Fruit fly (Drosophila melanogaster) whole organism, embryonic: ENCODE results near the gene Tep2.
"Not testable (repeated sequence)": the region's sequence is repeated elsewhere in the genome, so short reads cannot be mapped to it uniquely, and the experiment has no call there.

Source experiments
- Asciz ChIP-seq: fragments of 200-800 bp; sonication (Bioruptor generic); optimal IDR thresholded peaks from 2 replicates; lab custom pipeline; 2017; ENCODE audit warnings: missing biosample characterization, mild to moderate bottlenecking, missing genetic modification characterization, missing genetic modification reagents
- Bdp1 ChIP-seq: fragments of 200-800 bp; sonication (Bioruptor generic); optimal IDR thresholded peaks from 3 replicates; lab custom pipeline; 2016; ENCODE audit warnings: missing biosample characterization, missing genetic modification characterization
- CG10147 ChIP-seq: fragments of 200-800 bp; sonication (Bioruptor generic); optimal IDR thresholded peaks from 2 replicates; lab custom pipeline; 2019; ENCODE audit warnings: missing biosample characterization, mild to moderate bottlenecking, missing genetic modification characterization, moderate library complexity
- CG10321 ChIP-seq: fragments of 200-800 bp; sonication (Bioruptor generic); IDR thresholded peaks from 2 replicates; pipeline ENCODE4 v1.3.6; 2022; ENCODE audit warnings: missing biosample characterization, missing genetic modification characterization
- CG11085 ChIP-seq: fragments of 200-800 bp; sonication (Bioruptor generic); IDR thresholded peaks from 2 replicates; pipeline ENCODE4 v1.3.6; 2022; ENCODE audit warnings: missing biosample characterization, missing genetic modification characterization
- CG11456 ChIP-seq: fragments of 200-800 bp; sonication (Bioruptor generic); IDR thresholded peaks from 3 replicates; pipeline ENCODE4 v1.3.6; 2022; ENCODE audit warnings: missing biosample characterization, missing genetic modification characterization
- CG12769 ChIP-seq: fragments of 200-800 bp; sonication (Bioruptor generic); optimal IDR thresholded peaks from 2 replicates; lab custom pipeline; 2019; ENCODE audit warnings: missing biosample characterization, mild to moderate bottlenecking, missing genetic modification characterization, moderate library complexity
- CG13894 ChIP-seq: fragments of 200-800 bp; sonication (Bioruptor generic); optimal IDR thresholded peaks from 3 replicates; lab custom pipeline; 2018; ENCODE audit warnings: missing biosample characterization, mild to moderate bottlenecking, missing genetic modification characterization, moderate library complexity
- CG14667 ChIP-seq: fragments of 200-800 bp; sonication (Bioruptor generic); IDR thresholded peaks from 2 replicates; pipeline ENCODE4 v1.3.6; 2022; ENCODE audit warnings: missing biosample characterization, missing genetic modification characterization
- CG15514 ChIP-seq: fragments of 200-800 bp; sonication (Bioruptor generic); optimal IDR thresholded peaks from 3 replicates; lab custom pipeline; 2017; ENCODE audit warnings: missing biosample characterization, missing genetic modification characterization, mild to moderate bottlenecking, moderate library complexity, missing genetic modification reagents
- CG17359 ChIP-seq: fragments of 200-800 bp; sonication (Bioruptor generic); optimal IDR thresholded peaks from 3 replicates; lab custom pipeline; 2018; ENCODE audit warnings: missing biosample characterization, mild to moderate bottlenecking, missing genetic modification characterization, moderate library complexity
- CG17385 ChIP-seq: fragments of 200-800 bp; sonication (Bioruptor generic); optimal IDR thresholded peaks from 3 replicates; lab custom pipeline; 2018; ENCODE audit warnings: missing biosample characterization, mild to moderate bottlenecking, missing genetic modification characterization
- CG30403 ChIP-seq: fragments of 200-800 bp; sonication (Bioruptor generic); optimal IDR thresholded peaks from 3 replicates; lab custom pipeline; 2016; ENCODE audit warnings: missing biosample characterization, missing genetic modification characterization
- CG31224 ChIP-seq: fragments of 200-800 bp; sonication (Bioruptor generic); IDR thresholded peaks from 2 replicates; pipeline ENCODE4 v1.3.6; 2022; ENCODE audit warnings: missing biosample characterization, missing genetic modification characterization
- CG3281 ChIP-seq: fragments of 200-800 bp; sonication (Bioruptor generic); optimal IDR thresholded peaks from 3 replicates; lab custom pipeline; 2017; ENCODE audit warnings: missing biosample characterization, mild to moderate bottlenecking, missing genetic modification characterization
- CG5180 ChIP-seq: fragments of 200-800 bp; sonication (Bioruptor generic); optimal IDR thresholded peaks from 3 replicates; lab custom pipeline; 2017; ENCODE audit warnings: missing biosample characterization, missing genetic modification characterization, mild to moderate bottlenecking, moderate library complexity, missing genetic modification reagents
- CG6272 ChIP-seq: fragments of 200-800 bp; sonication (Bioruptor generic); IDR thresholded peaks from 2 replicates; pipeline ENCODE4 v1.3.6; 2022; ENCODE audit warnings: missing biosample characterization, missing genetic modification characterization
- CHES-1-like ChIP-seq: fragments of 200-800 bp; sonication (Bioruptor generic); optimal IDR thresholded peaks from 2 replicates; lab custom pipeline; 2016; ENCODE audit warnings: missing biosample characterization, missing genetic modification characterization
- CoRest ChIP-seq: fragments of 200-800 bp; sonication (Bioruptor generic); optimal IDR thresholded peaks from 3 replicates; lab custom pipeline; 2018; ENCODE audit warnings: missing biosample characterization, mild to moderate bottlenecking, missing genetic modification characterization, moderate library complexity
- CrebB ChIP-seq: fragments of 200-800 bp; sonication (Bioruptor generic); optimal IDR thresholded peaks from 3 replicates; lab custom pipeline; 2018; ENCODE audit warnings: missing biosample characterization, mild to moderate bottlenecking, missing genetic modification characterization
- D19A ChIP-seq: fragments of 200-800 bp; optimal IDR thresholded peaks from 3 replicates; lab custom pipeline; 2019; ENCODE audit warnings: missing biosample characterization, mild to moderate bottlenecking, missing genetic modification characterization, moderate library complexity
- Dref ChIP-seq: fragments of 200-800 bp; sonication (Bioruptor generic); IDR thresholded peaks from 2 replicates; pipeline ENCODE4 v1.3.6; 2022; ENCODE audit warnings: missing biosample characterization, missing genetic modification characterization
- Ets65A ChIP-seq: fragments of 200-800 bp; sonication (Bioruptor generic); peaks from one replicate; lab custom pipeline; 2016; ENCODE audit warnings: missing biosample characterization, missing genetic modification characterization
- Hr39 ChIP-seq: fragments of >200 bp; optimal IDR thresholded peaks from 2 replicates; lab custom pipeline; 2017
- Lim3 ChIP-seq: fragments of 200-800 bp; sonication (Bioruptor generic); IDR thresholded peaks from 2 replicates; pipeline ENCODE4 v1.3.6; 2022; ENCODE audit warnings: missing biosample characterization, missing genetic modification characterization
- Med ChIP-seq: fragments of 200-800 bp; sonication (Bioruptor generic); peaks from one replicate; lab custom pipeline; 2016; ENCODE audit warnings: missing biosample characterization, missing genetic modification characterization, mild to moderate bottlenecking, inconsistent platforms, moderate library complexity
- NfI ChIP-seq: fragments of 200-800 bp; sonication (Bioruptor generic); optimal IDR thresholded peaks from 3 replicates; lab custom pipeline; 2018; ENCODE audit warnings: missing biosample characterization, mild to moderate bottlenecking, missing genetic modification characterization, moderate library complexity
- Oli ChIP-seq: fragments of 200-800 bp; sonication (Bioruptor generic); optimal IDR thresholded peaks from 2 replicates; lab custom pipeline; 2018; ENCODE audit warnings: missing biosample characterization, mild to moderate bottlenecking, missing genetic modification characterization, moderate library complexity
- Trl ChIP-seq, 3 experiments: fragments of >200 bp in 2 of 3; fragments of 200-800 bp in 1 of 3; sonication (Bioruptor generic) in 1 of 3; optimal IDR thresholded peaks; 2 replicates in 1 of 3; 3 replicates in 2 of 3; lab custom pipeline; 2016 to 2017; ENCODE audit warnings: missing biosample characterization in 1 of 3, missing genetic modification characterization in 1 of 3
- amos ChIP-seq: fragments of 200-800 bp; sonication (Bioruptor generic); IDR thresholded peaks from 2 replicates; pipeline ENCODE4 v1.3.6; 2022; ENCODE audit warnings: missing biosample characterization, missing genetic modification characterization; ENCODE audit not compliant: partially characterized antibody
- fru ChIP-seq: fragments of >200 bp; optimal IDR thresholded peaks from 2 replicates; lab custom pipeline; 2017
- gem ChIP-seq: fragments of 200-800 bp; sonication (Bioruptor generic); optimal IDR thresholded peaks from 2 replicates; lab custom pipeline; 2019; ENCODE audit warnings: missing biosample characterization, mild to moderate bottlenecking, missing genetic modification characterization, moderate library complexity
- lmd ChIP-seq: fragments of 200-800 bp; sonication (Bioruptor generic); IDR thresholded peaks from 2 replicates; pipeline ENCODE4 v1.3.6; 2022; ENCODE audit warnings: missing biosample characterization, missing genetic modification characterization
- pb ChIP-seq: fragments of 200-800 bp; sonication (Bioruptor generic); optimal IDR thresholded peaks from 3 replicates; lab custom pipeline; 2016; ENCODE audit warnings: missing biosample characterization, missing genetic modification characterization
- sima ChIP-seq: fragments of 200-800 bp; sonication (Bioruptor generic); optimal IDR thresholded peaks from 2 replicates; lab custom pipeline; 2016; ENCODE audit warnings: missing biosample characterization, missing genetic modification characterization
- tll ChIP-seq, 2 experiments: fragments of 200-800 bp in 1 of 2; fragments of >200 bp in 1 of 2; sonication (Bioruptor generic) in 1 of 2; optimal IDR thresholded peaks; 2 replicates each; lab custom pipeline; 2017 to 2019; ENCODE audit warnings: missing biosample characterization in 2 of 2, missing genetic modification characterization in 2 of 2, mild to moderate bottlenecking in 1 of 2, moderate library complexity in 1 of 2
- trh ChIP-seq: fragments of 200-800 bp; sonication (Bioruptor generic); optimal IDR thresholded peaks from 2 replicates; lab custom pipeline; 2016; ENCODE audit warnings: missing biosample characterization, missing genetic modification characterization
- unc-4 ChIP-seq: fragments of 200-800 bp; sonication (Bioruptor generic); IDR thresholded peaks from 2 replicates; pipeline ENCODE4 v1.3.6; 2022; ENCODE audit warnings: missing biosample characterization, missing genetic modification characterization; ENCODE audit not compliant: partially characterized antibody
- usp ChIP-seq: fragments of >200 bp; optimal IDR thresholded peaks from 2 replicates; lab custom pipeline; 2017; ENCODE audit warnings: missing biosample characterization, missing genetic modification characterization
- vvl ChIP-seq: fragments of 200-800 bp; sonication (Bioruptor generic); IDR thresholded peaks from 2 replicates; pipeline ENCODE4 v1.3.6; 2022; ENCODE audit warnings: missing biosample characterization, missing genetic modification characterization

Tep2 gene

dm6 chr2L:7744739-7745138 is 43.3 kb upstream of the Tep2 start, which contains the start of gene CG7214:
TSS of gene CG7214 (minus strand) at chr2L:7744839.
- 0 out of 2 replicates have a peak, but pooled peaks have one; percentile 9 for TF ChIP-seq lmd
- no peak for TF ChIP-seq CG13894 (tag; lab: Kevin White, UChicago)
- 0 out of 2 replicates have a peak, but pooled peaks have one; percentile 25 for TF ChIP-seq Dref (GFP tag; lab: Robert Waterston, UW)

- no peak for TF ChIP-seq CG30403
- TF ChIP-seq Hr39 (lab: Kevin White, UChicago), result peak; percentile 73
- TF ChIP-seq CG10147 (GFP tag; lab: Kevin White, UChicago), result no peak
- TF ChIP-seq Dref (GFP tag; lab: Robert Waterston, UW), result peak; percentile 24; the same call in 1 of the 2 replicates
- peak; percentile 13; the same call in 1 of the 2 replicates for TF ChIP-seq lmd
- TF ChIP-seq CG17385 (GFP tag; lab: Kevin White, UChicago), result no peak
- 0 out of 3 replicates have a peak, but pooled peaks have one; percentile 65 for TF ChIP-seq CG11456 (GFP tag; lab: Robert Waterston, UW)
- 0 out of 2 replicates have a peak, but pooled peaks have one; percentile 8 for TF ChIP-seq CG6272 (GFP tag; lab: Robert Waterston, UW)
- no peak for TF ChIP-seq CG17359 (tag; lab: Kevin White, UChicago)
- no peak for TF ChIP-seq tll (GFP tag; optimal IDR thresholded peaks at IDR 0.05; lab: Kevin White, UChicago)
- no peak for TF ChIP-seq CG10321 (GFP tag; lab: Robert Waterston, UW)
Observed at dm6 chr2L:7744208-7744607, 42.8 kb upstream of the Tep2 start.

dm6 chr2L:7741437-7741836 is 40.0 kb upstream of the Tep2 start, which contains the start of gene Acp1:
TSS of gene Acp1 (minus strand) at chr2L:7741537.
- no peak for TF ChIP-seq pb
- TF ChIP-seq CG31224 (GFP tag; lab: Robert Waterston, UW), result no peak
- no peak for TF ChIP-seq Bdp1 (GFP tag; lab: Kevin White, UChicago)
- no peak for TF ChIP-seq CrebB (tag; lab: Kevin White, UChicago)
- TF ChIP-seq CHES-1-like (GFP tag; lab: Kevin White, UChicago), result no peak
- no peak for TF ChIP-seq CG30403
- TF ChIP-seq CG11085 (GFP tag; lab: Robert Waterston, UW), result no peak
- no peak for TF ChIP-seq Med (GFP tag; lab: Kevin White, UChicago)
- no peak for TF ChIP-seq Asciz (GFP tag; lab: Kevin White, UChicago)
- no peak for TF ChIP-seq CG15514 (GFP tag; lab: Kevin White, UChicago)
- TF ChIP-seq fru (lab: Kevin White, UChicago), result no peak
- TF ChIP-seq CG5180 (GFP tag; lab: Kevin White, UChicago), result no peak

- not testable (repeated sequence) for TF ChIP-seq sima (GFP tag; lab: Kevin White, UChicago); CG14667 (GFP tag; lab: Robert Waterston, UW); usp (GFP tag; lab: Kevin White, UChicago)
Observed at dm6 chr2L:7738709-7739108, 37.3 kb upstream of the Tep2 start, which contains the start of gene CG31904. TSS of gene CG31904 (minus strand) at chr2L:7738809.

- not testable (repeated sequence) for TF ChIP-seq trh; unc-4; CG3281 (GFP tag; lab: Kevin White, UChicago)
Observed at dm6 chr2L:7732570-7732969, 31.2 kb upstream of the Tep2 start, which contains the start of gene CG13796. TSS of gene CG13796 (minus strand) at chr2L:7732670.

dm6 chr2L:7726268-7726997 is 25.0 kb upstream of the Tep2 start, which contains the start of gene CG13795:
TSS of gene CG13795 (minus strand) at chr2L:7726298.
- TF ChIP-seq Oli, result no peak
- TF ChIP-seq vvl (GFP tag; lab: Robert Waterston, UW), result no peak
- TF ChIP-seq CG17385 (GFP tag; lab: Kevin White, UChicago), result no peak
- peak; percentile 93 for TF ChIP-seq D19A (tag; lab: Kevin White, UChicago)
- no peak for TF ChIP-seq Trl (optimal IDR thresholded peaks at IDR 0.05; lab: Kevin White, UChicago)
- no peak for TF ChIP-seq Trl (GFP tag; optimal IDR thresholded peaks at IDR 0.05; lab: Kevin White, UChicago)
- peak; percentile 38 for TF ChIP-seq gem (tag; lab: Kevin White, UChicago)
- peak; percentile 13 for TF ChIP-seq CoRest (tag; lab: Kevin White, UChicago)
- no peak for TF ChIP-seq Lim3 (GFP tag; lab: Robert Waterston, UW)
- no peak for TF ChIP-seq NfI (GFP tag; lab: Kevin White, UChicago)
- TF ChIP-seq Ets65A (GFP tag; lab: Kevin White, UChicago), result peak; percentile 15
- TF ChIP-seq amos (GFP tag; lab: Robert Waterston, UW), result no peak
- no peak for TF ChIP-seq CG12769 (tag; lab: Kevin White, UChicago)
